Fruit fly (Drosophila melanogaster) whole organism, embryonic: Measurements from ENCODE around the gene Snup.

Source experiments
- Bgb ChIP-seq: fragments of 200-800 bp; sonication (Bioruptor generic); IDR thresholded peaks from 2 replicates; pipeline ENCODE4 v1.3.6; 2022; ENCODE audit warnings: missing biosample characterization, missing genetic modification characterization; ENCODE audit not compliant: partially characterized antibody
- CG10979 ChIP-seq: fragments of 200-800 bp; sonication (Bioruptor generic); optimal IDR thresholded peaks from 2 replicates; lab custom pipeline; 2018; ENCODE audit warnings: missing biosample characterization, mild to moderate bottlenecking, missing genetic modification characterization, moderate library complexity
- CG12391 ChIP-seq: fragments of 200-800 bp; sonication (Bioruptor generic); optimal IDR thresholded peaks from 3 replicates; lab custom pipeline; 2018; ENCODE audit warnings: missing biosample characterization, mild to moderate bottlenecking, missing genetic modification characterization, moderate library complexity
- CG12659 ChIP-seq: fragments of 200-800 bp; sonication (Bioruptor generic); optimal IDR thresholded peaks from 3 replicates; lab custom pipeline; 2017; ENCODE audit warnings: mild to moderate bottlenecking, missing biosample characterization, missing genetic modification reagents, missing genetic modification characterization
- CG14441 ChIP-seq: fragments of 200-800 bp; sonication (Bioruptor generic); IDR thresholded peaks from 2 replicates; pipeline ENCODE4 v1.3.6; 2022; ENCODE audit warnings: missing biosample characterization, missing genetic modification characterization
- CG15011 ChIP-seq: fragments of 200-800 bp; sonication (Bioruptor generic); optimal IDR thresholded peaks from 3 replicates; lab custom pipeline; 2018; ENCODE audit warnings: missing biosample characterization, mild to moderate bottlenecking, missing genetic modification characterization
- CG15269 ChIP-seq: fragments of 200-800 bp; sonication (Bioruptor generic); optimal IDR thresholded peaks from 2 replicates; lab custom pipeline; 2018; ENCODE audit warnings: missing biosample characterization, mild to moderate bottlenecking, missing genetic modification characterization, moderate library complexity
- CG17612 ChIP-seq: fragments of 200-800 bp; sonication (Bioruptor generic); IDR thresholded peaks from 2 replicates; pipeline ENCODE4 v1.3.6; 2022; ENCODE audit warnings: missing biosample characterization, missing genetic modification characterization
- CG18011 ChIP-seq: fragments of 200-800 bp; sonication (Bioruptor generic); optimal IDR thresholded peaks from 2 replicates; lab custom pipeline; 2017; ENCODE audit warnings: missing biosample characterization, missing genetic modification characterization, mild to moderate bottlenecking, moderate library complexity, missing genotype
- CG30403 ChIP-seq: fragments of 200-800 bp; sonication (Bioruptor generic); optimal IDR thresholded peaks from 3 replicates; lab custom pipeline; 2016; ENCODE audit warnings: missing biosample characterization, missing genetic modification characterization
- CG3163 ChIP-seq: fragments of 200-800 bp; sonication (Bioruptor generic); optimal IDR thresholded peaks from 3 replicates; lab custom pipeline; 2016; ENCODE audit warnings: missing biosample characterization, missing genetic modification characterization
- CG3407 ChIP-seq: fragments of 200-800 bp; sonication (Bioruptor generic); optimal IDR thresholded peaks from 2 replicates; lab custom pipeline; 2018; ENCODE audit warnings: missing biosample characterization, mild to moderate bottlenecking, missing genetic modification characterization
- CG34224 ChIP-seq: fragments of 200-800 bp; sonication (Bioruptor generic); IDR thresholded peaks from 3 replicates; pipeline ENCODE4 v1.3.6; 2022; ENCODE audit warnings: missing biosample characterization, missing genetic modification characterization; ENCODE audit not compliant: partially characterized antibody
- CG34422 ChIP-seq: fragments of 200-800 bp; sonication (Bioruptor generic); IDR thresholded peaks from 3 replicates; pipeline ENCODE4 v1.3.6; 2022; ENCODE audit warnings: missing biosample characterization, missing genetic modification characterization
- CG43689 ChIP-seq: fragments of 200-800 bp; sonication (Bioruptor generic); IDR thresholded peaks from 2 replicates; pipeline ENCODE4 v1.3.6; 2022; ENCODE audit warnings: missing biosample characterization, missing genetic modification characterization
- CG6272 ChIP-seq: fragments of 200-800 bp; sonication (Bioruptor generic); IDR thresholded peaks from 2 replicates; pipeline ENCODE4 v1.3.6; 2022; ENCODE audit warnings: missing biosample characterization, missing genetic modification characterization
- CG6791 ChIP-seq: fragments of 200-800 bp; sonication (Bioruptor generic); IDR thresholded peaks from 3 replicates; pipeline ENCODE4 v1.3.6; 2022; ENCODE audit warnings: missing biosample characterization, missing genetic modification characterization; ENCODE audit not compliant: partially characterized antibody
- CkIIα-i1 ChIP-seq: fragments of 200-800 bp; sonication (Bioruptor generic); IDR thresholded peaks from 2 replicates; pipeline ENCODE4 v1.3.6; 2022; ENCODE audit warnings: missing biosample characterization, missing genetic modification characterization
- E2f1 ChIP-seq: fragments of 200-800 bp; sonication (Bioruptor generic); IDR thresholded peaks from 2 replicates; pipeline ENCODE4 v1.3.6; 2022; ENCODE audit warnings: missing biosample characterization, missing genetic modification characterization
- HLH3B ChIP-seq: fragments of 200-800 bp; sonication (Bioruptor generic); IDR thresholded peaks from 2 replicates; pipeline ENCODE4 v1.3.6; 2022; ENCODE audit warnings: missing biosample characterization, missing genetic modification characterization
- HmgZ ChIP-seq: fragments of 200-800 bp; sonication (Bioruptor generic); optimal IDR thresholded peaks from 2 replicates; lab custom pipeline; 2018; ENCODE audit warnings: missing biosample characterization, mild to moderate bottlenecking, missing genetic modification characterization
- Hr78 ChIP-seq, 2 experiments: fragments of 200-800 bp in 1 of 2; fragments of >200 bp in 1 of 2; sonication (Bioruptor generic) in 1 of 2; optimal IDR thresholded peaks; 2 replicates each; lab custom pipeline; 2017 to 2019; ENCODE audit warnings: missing biosample characterization in 2 of 2, missing genetic modification characterization in 2 of 2, mild to moderate bottlenecking in 1 of 2, moderate library complexity in 1 of 2
- NK7.1 ChIP-seq: fragments of 200-800 bp; sonication (Bioruptor generic); optimal IDR thresholded peaks from 3 replicates; lab custom pipeline; 2016; ENCODE audit warnings: missing biosample characterization, missing genetic modification characterization
- Rfx ChIP-seq: fragments of 200-800 bp; sonication (Bioruptor generic); IDR thresholded peaks from 2 replicates; pipeline ENCODE4 v1.3.6; 2022; ENCODE audit warnings: missing biosample characterization, missing genetic modification characterization
- Stat92E ChIP-seq, 3 experiments: fragments of >200 bp in 2 of 3; fragments of 200-800 bp in 1 of 3; sonication (Bioruptor generic) in 1 of 3; optimal IDR thresholded peaks; 2 replicates each; lab custom pipeline; 2017 to 2019; ENCODE audit warnings: missing biosample characterization in 3 of 3, missing genetic modification characterization in 3 of 3, mild to moderate bottlenecking in 1 of 3, moderate library complexity in 1 of 3
- YL-1 ChIP-seq: fragments of 200-800 bp; sonication (Bioruptor generic); optimal IDR thresholded peaks from 3 replicates; lab custom pipeline; 2017; ENCODE audit warnings: missing biosample characterization, mild to moderate bottlenecking, missing genetic modification characterization
- chinmo ChIP-seq: fragments of 200-800 bp; sonication (Bioruptor generic); IDR thresholded peaks from 4 replicates; pipeline ENCODE4 v1.3.6; 2022; ENCODE audit warnings: missing biosample characterization, missing genetic modification characterization; ENCODE audit not compliant: partially characterized antibody
- ci ChIP-seq: fragments of 200-800 bp; sonication (Bioruptor generic); IDR thresholded peaks from 3 replicates; pipeline ENCODE4 v1.3.6; 2022; ENCODE audit warnings: missing biosample characterization, missing genetic modification characterization
- dimm ChIP-seq: fragments of 200-800 bp; sonication (Bioruptor generic); IDR thresholded peaks from 2 replicates; pipeline ENCODE4 v1.3.6; 2022; ENCODE audit warnings: missing biosample characterization, missing genetic modification characterization
- dmrt11E ChIP-seq: fragments of 200-800 bp; sonication (Bioruptor generic); optimal IDR thresholded peaks from 3 replicates; lab custom pipeline; 2018; ENCODE audit warnings: missing biosample characterization, mild to moderate bottlenecking, missing genetic modification characterization, moderate library complexity
- ems ChIP-seq: fragments of 200-800 bp; sonication (Bioruptor generic); optimal IDR thresholded peaks from 3 replicates; lab custom pipeline; 2016; ENCODE audit warnings: missing biosample characterization, missing genetic modification characterization
- ewg ChIP-seq: fragments of 200-800 bp; sonication (Bioruptor generic); optimal IDR thresholded peaks from 3 replicates; lab custom pipeline; 2017; ENCODE audit warnings: mild to moderate bottlenecking, missing biosample characterization, missing genetic modification reagents, missing genetic modification characterization
- eyg ChIP-seq: fragments of 200-800 bp; sonication (Bioruptor generic); optimal IDR thresholded peaks from 3 replicates; lab custom pipeline; 2016; ENCODE audit warnings: missing biosample characterization, missing genetic modification characterization
- gcm2 ChIP-seq: fragments of 200-800 bp; sonication (Bioruptor generic); optimal IDR thresholded peaks from 2 replicates; lab custom pipeline; 2016; ENCODE audit warnings: missing biosample characterization, missing genetic modification characterization
- knrl ChIP-seq: fragments of 200-800 bp; sonication (Bioruptor generic); IDR thresholded peaks from 3 replicates; pipeline ENCODE4 v1.3.6; 2022; ENCODE audit warnings: missing biosample characterization, missing genetic modification characterization; ENCODE audit not compliant: partially characterized antibody
- lab ChIP-seq: fragments of 200-800 bp; sonication (Bioruptor generic); optimal IDR thresholded peaks from 3 replicates; lab custom pipeline; 2017; ENCODE audit warnings: missing biosample characterization, missing genetic modification characterization, mild to moderate bottlenecking, moderate library complexity, missing genetic modification reagents
- lbe ChIP-seq: fragments of 200-800 bp; sonication (Bioruptor generic); optimal IDR thresholded peaks from 2 replicates; lab custom pipeline; 2016; ENCODE audit warnings: missing biosample characterization, mild to moderate bottlenecking, missing genetic modification characterization
- ro ChIP-seq: fragments of 200-800 bp; sonication (Bioruptor generic); IDR thresholded peaks from 2 replicates; pipeline ENCODE4 v1.3.6; 2022; ENCODE audit warnings: missing biosample characterization, missing genetic modification characterization
- sim ChIP-seq: fragments of 200-800 bp; sonication (Bioruptor generic); IDR thresholded peaks from 2 replicates; pipeline ENCODE4 v1.3.6; 2022; ENCODE audit warnings: missing biosample characterization, missing genetic modification characterization
- sna ChIP-seq: fragments of 200-800 bp; sonication (Bioruptor generic); IDR thresholded peaks from 2 replicates; pipeline ENCODE4 v1.3.6; 2022; ENCODE audit warnings: missing biosample characterization, missing genetic modification characterization; ENCODE audit not compliant: partially characterized antibody
- tgo ChIP-seq: fragments of 200-800 bp; sonication (Bioruptor generic); IDR thresholded peaks from 3 replicates; pipeline ENCODE4 v1.3.6; 2022; ENCODE audit warnings: missing biosample characterization, missing genetic modification characterization
- wdn ChIP-seq: fragments of 200-800 bp; sonication (Bioruptor generic); IDR thresholded peaks from 2 replicates; pipeline ENCODE4 v1.3.6; 2022; ENCODE audit warnings: missing biosample characterization, missing genetic modification characterization
- zf30C ChIP-seq: fragments of 200-800 bp; sonication (Bioruptor generic); optimal IDR thresholded peaks from 3 replicates; lab custom pipeline; 2018; ENCODE audit warnings: missing biosample characterization, mild to moderate bottlenecking, missing genetic modification characterization

Gene Snup

DNA sequence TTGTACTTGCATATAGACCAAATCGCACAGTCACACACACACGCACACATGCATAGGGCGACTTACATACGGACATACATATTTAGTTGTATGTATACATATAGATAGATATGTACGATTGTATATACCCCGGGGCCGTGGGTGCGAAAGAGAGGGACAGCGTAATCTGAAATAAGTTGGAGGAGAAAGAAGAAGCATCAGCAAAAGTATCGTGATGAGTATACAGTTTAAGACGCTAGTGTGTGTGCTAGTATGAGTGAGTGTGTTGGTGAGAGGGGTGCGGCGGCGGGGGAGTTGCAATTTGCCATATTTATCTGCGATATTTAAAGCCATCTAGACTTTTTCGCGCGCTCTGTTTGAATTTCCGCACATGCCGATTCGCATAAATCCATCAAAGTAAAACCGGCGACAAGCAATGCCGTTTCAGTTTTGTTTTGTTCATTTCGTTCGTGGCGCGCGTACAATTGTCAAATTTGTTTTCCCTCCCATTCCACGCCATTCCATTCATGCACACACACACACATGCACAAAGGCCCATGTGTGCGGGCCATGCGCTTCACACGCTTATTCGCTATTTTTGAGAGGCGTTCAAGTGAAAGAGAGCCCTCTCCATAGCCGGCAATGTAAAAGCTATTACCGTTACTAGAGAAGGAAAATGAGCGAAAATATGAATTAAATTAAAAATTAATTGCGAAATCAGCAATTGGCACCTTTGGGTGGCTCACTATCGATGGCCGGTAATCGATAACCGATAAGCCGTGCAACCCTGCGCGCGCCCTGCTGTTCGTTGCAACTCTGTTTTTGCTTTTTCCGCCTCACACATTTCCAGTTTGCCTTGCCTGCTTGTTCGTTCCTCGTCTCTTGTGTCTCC, 16.7 kb upstream of the Snup start (continued):
- TF ChIP-seq CG18011 (GFP tag; lab: Kevin White, UChicago) (peak; percentile 63), HLH3B (GFP tag; lab: Robert Waterston, UW) (peak; percentile 56; the same call in 1 of the 2 replicates), NK7.1 (GFP tag; lab: Kevin White, UChicago) (peak; percentile 76), gcm2 (GFP tag; lab: Kevin White, UChicago) (peak; percentile 81), sim (GFP tag; lab: Robert Waterston, UW) (peak; percentile 75), ci (GFP tag; lab: Robert Waterston, UW) (peak; percentile 96), YL-1 (GFP tag; lab: Kevin White, UChicago) (peak; percentile 96), ems (GFP tag; lab: Kevin White, UChicago) (peak; percentile 74), wdn (GFP tag; lab: Robert Waterston, UW) (peak; percentile 67), E2f1 (GFP tag; lab: Robert Waterston, UW) (peak; percentile 77), knrl (GFP tag; lab: Robert Waterston, UW) (peak; percentile 67; the same call in 2 of the 3 replicates), Stat92E (GFP tag; optimal IDR thresholded peaks at IDR 0.05; lab: Kevin White, UChicago) (no peak)

dm6 chr3L:2636023-2636968, 15.6 kb upstream of the Snup start:
- TF ChIP-seq Stat92E (GFP tag; optimal IDR thresholded peaks at IDR 0.05; lab: Kevin White, UChicago) (peak in 1 of 3 experiments; percentile 12), zf30C (peak; percentile 45), CG12391 (peak; percentile 5), HmgZ (tag; lab: Kevin White, UChicago) (peak; percentile 14), CG34224 (peak; percentile 12; the same call in 1 of the 3 replicates), eyg (GFP tag; lab: Kevin White, UChicago) (no peak), CG34422 (GFP tag; lab: Robert Waterston, UW) (peak; percentile 52; the same call in 1 of the 3 replicates), CG43689 (GFP tag; lab: Robert Waterston, UW) (no peak), CG12659 (GFP tag; lab: Kevin White, UChicago) (peak; percentile 15), tgo (GFP tag; lab: Robert Waterston, UW) (0 out of 3 replicates have a peak, but pooled peaks have one; percentile 21), CG6791 (no peak), CG17612 (GFP tag; lab: Robert Waterston, UW) (no peak), CkIIα-i1 (no peak), CG14441 (GFP tag; lab: Robert Waterston, UW) (0 out of 2 replicates have a peak, but pooled peaks have one; percentile 17), Bgb (GFP tag; lab: Robert Waterston, UW) (0 out of 2 replicates have a peak, but pooled peaks have one; percentile 21), dmrt11E (tag; lab: Kevin White, UChicago) (no peak), lbe (GFP tag; lab: Kevin White, UChicago) (peak; percentile 7), CG6272 (GFP tag; lab: Robert Waterston, UW) (no peak), ro (no peak), ewg (GFP tag; lab: Kevin White, UChicago) (peak; percentile 6), CG10979 (tag; lab: Kevin White, UChicago) (peak; percentile 29), CG30403 (GFP tag; lab: Kevin White, UChicago) (no peak), chinmo (peak; percentile 69; the same call in 1 of the 4 replicates), CG15011 (GFP tag; lab: Kevin White, UChicago) (no peak), Hr78 (GFP tag; optimal IDR thresholded peaks at IDR 0.05; lab: Kevin White, UChicago) (no peak), lab (no peak), Rfx (GFP tag; lab: Robert Waterston, UW) (peak; percentile 46), CG15269 (peak; percentile 26), dimm (GFP tag; lab: Robert Waterston, UW) (no peak), CG3407 (GFP tag; lab: Kevin White, UChicago) (no peak), CG3163 (GFP tag; lab: Kevin White, UChicago) (no peak), sna (no peak; the same call in 1 of the 2 replicates)
